Fruit fly (Drosophila melanogaster) whole organism, embryonic: ENCODE measurements around the gene CG14309.

Experiments used
- Antp ChIP-seq: fragments of 200-800 bp; sonication (Bioruptor generic); optimal IDR thresholded peaks from 3 replicates; lab custom pipeline; 2016; ENCODE audit warnings: missing biosample characterization, missing genetic modification characterization
- Atf3 ChIP-seq: fragments of 200-800 bp; sonication (Bioruptor generic); optimal IDR thresholded peaks from 3 replicates; lab custom pipeline; 2016; ENCODE audit warnings: missing biosample characterization, missing genetic modification characterization
- Bgb ChIP-seq: fragments of 200-800 bp; sonication (Bioruptor generic); IDR thresholded peaks from 2 replicates; pipeline ENCODE4 v1.3.6; 2022; ENCODE audit warnings: missing biosample characterization, missing genetic modification characterization; ENCODE audit not compliant: partially characterized antibody
- CG10979 ChIP-seq: fragments of 200-800 bp; sonication (Bioruptor generic); optimal IDR thresholded peaks from 2 replicates; lab custom pipeline; 2018; ENCODE audit warnings: missing biosample characterization, mild to moderate bottlenecking, missing genetic modification characterization, moderate library complexity
- CG11093 ChIP-seq: fragments of 200-800 bp; sonication (Bioruptor generic); IDR thresholded peaks from 3 replicates; pipeline ENCODE4 v1.3.6; 2022; ENCODE audit warnings: missing biosample characterization, missing genetic modification characterization
- CG11456 ChIP-seq: fragments of 200-800 bp; sonication (Bioruptor generic); IDR thresholded peaks from 3 replicates; pipeline ENCODE4 v1.3.6; 2022; ENCODE audit warnings: missing biosample characterization, missing genetic modification characterization
- CG11696 ChIP-seq: fragments of 200-800 bp; sonication (Bioruptor generic); IDR thresholded peaks from 2 replicates; pipeline ENCODE4 v1.3.6; 2022; ENCODE audit warnings: missing biosample characterization, missing genetic modification characterization
- CG13775 ChIP-seq: fragments of 200-800 bp; sonication (Bioruptor generic); optimal IDR thresholded peaks from 3 replicates; lab custom pipeline; 2017; ENCODE audit warnings: missing biosample characterization, mild to moderate bottlenecking, missing genetic modification characterization
- CG14667 ChIP-seq: fragments of 200-800 bp; sonication (Bioruptor generic); IDR thresholded peaks from 2 replicates; pipeline ENCODE4 v1.3.6; 2022; ENCODE audit warnings: missing biosample characterization, missing genetic modification characterization
- CG16815 ChIP-seq: fragments of 200-800 bp; sonication (Bioruptor generic); optimal IDR thresholded peaks from 3 replicates; lab custom pipeline; 2017; ENCODE audit warnings: missing biosample characterization, mild to moderate bottlenecking, missing genetic modification characterization
- CG17385 ChIP-seq: fragments of 200-800 bp; sonication (Bioruptor generic); optimal IDR thresholded peaks from 3 replicates; lab custom pipeline; 2018; ENCODE audit warnings: missing biosample characterization, mild to moderate bottlenecking, missing genetic modification characterization
- CG17829 ChIP-seq: fragments of 200-800 bp; optimal IDR thresholded peaks from 2 replicates; lab custom pipeline; 2019; ENCODE audit warnings: missing biosample characterization, mild to moderate bottlenecking, missing genetic modification characterization, moderate library complexity
- CG2129 ChIP-seq: fragments of 200-800 bp; sonication (Bioruptor generic); IDR thresholded peaks from 2 replicates; pipeline ENCODE4 v1.3.6; 2022; ENCODE audit warnings: missing biosample characterization, missing genetic modification characterization; ENCODE audit not compliant: partially characterized antibody
- CG6689 ChIP-seq: fragments of 200-800 bp; sonication (Bioruptor generic); IDR thresholded peaks from 2 replicates; pipeline ENCODE4 v1.3.6; 2022; ENCODE audit warnings: missing biosample characterization, missing genetic modification characterization
- CG7745 ChIP-seq: fragments of 200-800 bp; sonication (Bioruptor generic); optimal IDR thresholded peaks from 2 replicates; lab custom pipeline; 2018; ENCODE audit warnings: missing biosample characterization, mild to moderate bottlenecking, missing genetic modification characterization, moderate library complexity
- CG8765 ChIP-seq: fragments of 200-800 bp; sonication (Bioruptor generic); IDR thresholded peaks from 2 replicates; pipeline ENCODE4 v1.3.6; 2022; ENCODE audit warnings: missing biosample characterization, missing genetic modification characterization
- CG9215 ChIP-seq: fragments of 200-800 bp; sonication (Bioruptor generic); IDR thresholded peaks from 2 replicates; pipeline ENCODE4 v1.3.6; 2022; ENCODE audit warnings: missing biosample characterization, missing genetic modification characterization
- CHES-1-like ChIP-seq: fragments of 200-800 bp; sonication (Bioruptor generic); optimal IDR thresholded peaks from 2 replicates; lab custom pipeline; 2016; ENCODE audit warnings: missing biosample characterization, missing genetic modification characterization
- Deaf1 ChIP-seq: fragments of 200-800 bp; optimal IDR thresholded peaks from 3 replicates; lab custom pipeline; 2019; ENCODE audit warnings: missing biosample characterization, mild to moderate bottlenecking, missing genetic modification characterization, moderate library complexity
- Dek ChIP-seq: fragments of 200-800 bp; sonication (Bioruptor generic); optimal IDR thresholded peaks from 3 replicates; lab custom pipeline; 2019; ENCODE audit warnings: missing biosample characterization, mild to moderate bottlenecking, missing genetic modification characterization, moderate library complexity
- Elba2 ChIP-seq: fragments of 200-800 bp; sonication (Bioruptor generic); optimal IDR thresholded peaks from 3 replicates; lab custom pipeline; 2016; ENCODE audit warnings: missing biosample characterization, missing genetic modification characterization
- H2.0 ChIP-seq: fragments of 200-800 bp; sonication (Bioruptor generic); IDR thresholded peaks from 2 replicates; pipeline ENCODE4 v1.3.6; 2022; ENCODE audit warnings: missing biosample characterization, missing genetic modification characterization
- Jarid2 ChIP-seq: fragments of 200-800 bp; sonication (Bioruptor generic); optimal IDR thresholded peaks from 3 replicates; lab custom pipeline; 2017; ENCODE audit warnings: mild to moderate bottlenecking, missing biosample characterization, missing genetic modification reagents, missing genetic modification characterization
- MTF-1 ChIP-seq: fragments of 200-800 bp; sonication (Bioruptor generic); optimal IDR thresholded peaks from 2 replicates; lab custom pipeline; 2018; ENCODE audit warnings: missing biosample characterization, mild to moderate bottlenecking, missing genetic modification characterization, borderline replicate concordance
- Max ChIP-seq: fragments of 200-800 bp; sonication (Bioruptor generic); optimal IDR thresholded peaks from 2 replicates; lab custom pipeline; 2016; ENCODE audit warnings: missing biosample characterization, mild to moderate bottlenecking, missing genetic modification characterization
- Nf-YB ChIP-seq: fragments of 200-800 bp; sonication (Bioruptor generic); optimal IDR thresholded peaks from 3 replicates; lab custom pipeline; 2019; ENCODE audit warnings: missing biosample characterization, mild to moderate bottlenecking, missing genetic modification characterization, moderate library complexity
- Sry-δ ChIP-seq: fragments of 200-800 bp; sonication (Bioruptor generic); optimal IDR thresholded peaks from 2 replicates; lab custom pipeline; 2016; ENCODE audit warnings: missing biosample characterization, missing genetic modification characterization
- YL-1 ChIP-seq: fragments of 200-800 bp; sonication (Bioruptor generic); optimal IDR thresholded peaks from 3 replicates; lab custom pipeline; 2017; ENCODE audit warnings: missing biosample characterization, mild to moderate bottlenecking, missing genetic modification characterization
- ac ChIP-seq: fragments of 200-800 bp; sonication (Bioruptor generic); optimal IDR thresholded peaks from 3 replicates; lab custom pipeline; 2017; ENCODE audit warnings: missing biosample characterization, mild to moderate bottlenecking, missing genetic modification characterization
- bbx ChIP-seq: fragments of 200-800 bp; sonication (Bioruptor generic); IDR thresholded peaks from 2 replicates; pipeline ENCODE4 v1.3.6; 2022; ENCODE audit warnings: missing biosample characterization, missing genetic modification characterization; ENCODE audit not compliant: partially characterized antibody
- bigmax ChIP-seq: fragments of 200-800 bp; sonication (Bioruptor generic); optimal IDR thresholded peaks from 2 replicates; lab custom pipeline; 2018; ENCODE audit warnings: missing biosample characterization, mild to moderate bottlenecking, missing genetic modification characterization
- bowl ChIP-seq: fragments of 200-800 bp; sonication (Bioruptor generic); IDR thresholded peaks from 2 replicates; pipeline ENCODE4 v1.3.6; 2022; ENCODE audit warnings: missing biosample characterization, missing genetic modification characterization
- corto ChIP-seq: fragments of 200-800 bp; sonication (Bioruptor generic); optimal IDR thresholded peaks from 2 replicates; lab custom pipeline; 2016; ENCODE audit warnings: missing biosample characterization, mild to moderate bottlenecking, missing genetic modification characterization, moderate library complexity
- da ChIP-seq: fragments of 200-800 bp; sonication (Bioruptor generic); optimal IDR thresholded peaks from 2 replicates; lab custom pipeline; 2016; ENCODE audit warnings: missing biosample characterization, missing genetic modification characterization
- danr ChIP-seq: fragments of 200-800 bp; sonication (Bioruptor generic); IDR thresholded peaks from 2 replicates; pipeline ENCODE4 v1.3.6; 2022; ENCODE audit warnings: missing biosample characterization, missing genetic modification characterization
- fru ChIP-seq: fragments of >200 bp; optimal IDR thresholded peaks from 2 replicates; lab custom pipeline; 2017
- gro ChIP-seq: fragments of 200-800 bp; sonication (Bioruptor generic); optimal IDR thresholded peaks from 2 replicates; lab custom pipeline; 2016; ENCODE audit warnings: missing biosample characterization, missing genetic modification characterization
- her ChIP-seq: fragments of 200-800 bp; sonication (Bioruptor generic); optimal IDR thresholded peaks from 2 replicates; lab custom pipeline; 2016; ENCODE audit warnings: missing biosample characterization, missing genetic modification characterization
- hkb ChIP-seq, 2 experiments: fragments of 200-800 bp in 1 of 2; fragments of >200 bp in 1 of 2; sonication (Bioruptor generic) in 1 of 2; IDR thresholded peaks in 1 of 2; optimal IDR thresholded peaks in 1 of 2; 2 replicates each; pipeline versions ENCODE4 v1.3.6 to Lab custom; 2017 to 2022; ENCODE audit warnings: missing biosample characterization in 1 of 2, missing genetic modification characterization in 1 of 2
- jumu ChIP-seq: fragments of 200-800 bp; sonication (Bioruptor generic); optimal IDR thresholded peaks from 3 replicates; lab custom pipeline; 2016; ENCODE audit warnings: missing biosample characterization, missing genetic modification characterization
- lbe ChIP-seq: fragments of 200-800 bp; sonication (Bioruptor generic); optimal IDR thresholded peaks from 2 replicates; lab custom pipeline; 2016; ENCODE audit warnings: missing biosample characterization, mild to moderate bottlenecking, missing genetic modification characterization
- nau ChIP-seq: fragments of 200-800 bp; sonication (Bioruptor generic); optimal IDR thresholded peaks from 3 replicates; lab custom pipeline; 2017; ENCODE audit warnings: missing biosample characterization, mild to moderate bottlenecking, missing genetic modification characterization, missing genetic modification reagents
- odd ChIP-seq: fragments of 200-800 bp; sonication (Bioruptor generic); optimal IDR thresholded peaks from 2 replicates; lab custom pipeline; 2017; ENCODE audit warnings: missing biosample characterization, mild to moderate bottlenecking, missing genetic modification characterization
- pb ChIP-seq: fragments of 200-800 bp; sonication (Bioruptor generic); optimal IDR thresholded peaks from 3 replicates; lab custom pipeline; 2016; ENCODE audit warnings: missing biosample characterization, missing genetic modification characterization
- pfk ChIP-seq: fragments of 200-800 bp; sonication (Bioruptor generic); optimal IDR thresholded peaks from 2 replicates; lab custom pipeline; 2018; ENCODE audit warnings: missing biosample characterization, mild to moderate bottlenecking, missing genetic modification characterization, moderate library complexity
- tap ChIP-seq: fragments of 200-800 bp; optimal IDR thresholded peaks from 3 replicates; lab custom pipeline; 2019; ENCODE audit warnings: missing biosample characterization, mild to moderate bottlenecking, missing genetic modification characterization, moderate library complexity
- tx ChIP-seq: fragments of 200-800 bp; sonication (Bioruptor generic); optimal IDR thresholded peaks from 2 replicates; lab custom pipeline; 2016; ENCODE audit warnings: missing biosample characterization, missing genetic modification characterization
- vvl ChIP-seq: fragments of 200-800 bp; sonication (Bioruptor generic); IDR thresholded peaks from 2 replicates; pipeline ENCODE4 v1.3.6; 2022; ENCODE audit warnings: missing biosample characterization, missing genetic modification characterization

The CG14309 gene

DNA sequence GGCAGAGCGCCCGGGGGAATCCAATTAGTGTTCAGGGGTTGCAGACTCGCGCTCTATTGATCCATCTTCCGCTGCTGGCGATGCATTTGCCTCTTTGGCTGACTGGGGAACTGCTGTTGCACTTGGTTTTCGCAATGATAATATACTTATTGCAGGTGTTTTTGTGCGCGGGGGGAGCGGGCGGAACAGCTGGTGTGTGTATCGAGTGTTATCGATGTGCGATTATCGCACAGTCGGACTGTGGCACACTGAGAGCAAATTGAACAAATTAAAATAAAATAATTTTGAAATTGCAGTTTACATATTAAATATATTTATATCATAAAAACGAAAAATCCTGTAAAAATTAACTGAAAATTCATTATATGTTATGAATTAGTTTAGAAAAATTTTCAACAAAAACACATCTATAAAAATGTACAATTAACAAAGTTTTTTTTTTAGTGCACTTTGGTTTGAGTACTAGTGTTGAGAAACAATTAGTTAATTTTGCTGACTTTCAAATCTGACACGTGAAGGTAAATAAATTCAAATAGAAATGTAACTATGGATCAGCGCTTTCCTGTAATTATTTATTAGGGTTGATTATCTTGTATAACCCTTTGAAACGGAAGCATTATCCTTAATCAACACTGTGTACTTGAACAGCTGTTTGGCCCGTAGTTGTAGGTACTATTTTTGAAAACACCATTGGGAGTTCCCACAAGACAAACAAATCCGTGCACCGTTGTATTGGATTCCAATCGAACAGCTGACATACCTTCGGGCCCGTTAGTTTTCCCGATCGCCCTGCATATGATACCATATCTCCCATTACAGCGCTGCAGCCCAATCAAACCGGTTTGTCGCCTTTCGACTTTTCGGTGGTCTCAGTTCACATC is 17.9 kb upstream of the CG14309 start, which contains the start of the genes Wdr37 and koko (continued):
- peak; percentile 91 for TF ChIP-seq bowl (GFP tag; lab: Robert Waterston, UW)
- TF ChIP-seq jumu, result peak; percentile 55
- no peak for TF ChIP-seq hkb (optimal IDR thresholded peaks at IDR 0.05; lab: Kevin White, UChicago)
- TF ChIP-seq hkb (GFP tag; IDR thresholded peaks at IDR 0.05; lab: Robert Waterston, UW), result peak; percentile 97
- TF ChIP-seq CG2129 (GFP tag; lab: Robert Waterston, UW), result no peak
- peak; percentile 63 for TF ChIP-seq Jarid2 (GFP tag; lab: Kevin White, UChicago)
- no peak for TF ChIP-seq pfk (GFP tag; lab: Kevin White, UChicago)
- peak; percentile 75 for TF ChIP-seq Atf3 (GFP tag; lab: Kevin White, UChicago)
- TF ChIP-seq CG10979 (tag; lab: Kevin White, UChicago), result peak; percentile 98
- TF ChIP-seq MTF-1, result peak; percentile 69
- peak; percentile 98 for TF ChIP-seq CG17829 (tag; lab: Kevin White, UChicago)
- TF ChIP-seq bigmax (GFP tag; lab: Kevin White, UChicago), result no peak
- TF ChIP-seq CG6689 (GFP tag; lab: Robert Waterston, UW), result peak; percentile 99
- TF ChIP-seq da (GFP tag; lab: Kevin White, UChicago), result no peak
- peak; percentile 31 for TF ChIP-seq CG7745 (tag; lab: Kevin White, UChicago)
- peak; percentile 72 for TF ChIP-seq YL-1
- peak; percentile 97 for TF ChIP-seq CG9215 (GFP tag; lab: Robert Waterston, UW)
- peak; percentile 99 for TF ChIP-seq CG14667
- peak; percentile 97 for TF ChIP-seq Dek (tag; lab: Kevin White, UChicago)
- peak; percentile 65 for TF ChIP-seq ac (GFP tag; lab: Kevin White, UChicago)
- peak; percentile 70 for TF ChIP-seq CHES-1-like (GFP tag; lab: Kevin White, UChicago)
- peak; percentile 95 for TF ChIP-seq CG11093 (GFP tag; lab: Robert Waterston, UW)
- TF ChIP-seq Max (GFP tag; lab: Kevin White, UChicago), result peak; percentile 92
- peak; percentile 51 for TF ChIP-seq Sry-δ (GFP tag; lab: Kevin White, UChicago)
- peak; percentile 88 for TF ChIP-seq odd
- peak; percentile 96 for TF ChIP-seq CG11456 (GFP tag; lab: Robert Waterston, UW)
- TF ChIP-seq CG13775 (GFP tag; lab: Kevin White, UChicago), result peak; percentile 98
- no peak for TF ChIP-seq fru (lab: Kevin White, UChicago)
- peak; percentile 44 for TF ChIP-seq her
- peak; percentile 99 for TF ChIP-seq vvl (GFP tag; lab: Robert Waterston, UW)
- TF ChIP-seq CG17385 (GFP tag; lab: Kevin White, UChicago), result peak; percentile 94
- TF ChIP-seq danr (GFP tag; lab: Robert Waterston, UW), result peak; percentile 94
- TF ChIP-seq tap, result peak; percentile 94
- TF ChIP-seq Deaf1, result peak; percentile 82
- TF ChIP-seq Antp (GFP tag; lab: Kevin White, UChicago), result peak; percentile 81
- peak; percentile 49 for TF ChIP-seq gro (GFP tag; lab: Kevin White, UChicago)
- TF ChIP-seq tx (GFP tag; lab: Kevin White, UChicago), result peak; percentile 74
- TF ChIP-seq H2.0 (GFP tag; lab: Robert Waterston, UW), result peak; percentile 96
- peak; percentile 96 for TF ChIP-seq CG16815 (GFP tag; lab: Kevin White, UChicago)
- peak; percentile 52; the same call in 1 of the 2 replicates for TF ChIP-seq bbx (GFP tag; lab: Robert Waterston, UW)
- TF ChIP-seq CG11696 (GFP tag; lab: Robert Waterston, UW), result peak; percentile 93
- peak; percentile 79 for TF ChIP-seq corto (GFP tag; lab: Kevin White, UChicago)
- TF ChIP-seq nau, result peak; percentile 83
- peak; percentile 16 for TF ChIP-seq pb
- peak; percentile 86 for TF ChIP-seq Nf-YB (GFP tag; lab: Kevin White, UChicago)
- TF ChIP-seq Bgb (GFP tag; lab: Robert Waterston, UW), result 0 out of 2 replicates have a peak, but pooled peaks have one; percentile 7
- peak; percentile 90 for TF ChIP-seq CG8765 (GFP tag; lab: Robert Waterston, UW)
- peak; percentile 92 for TF ChIP-seq Elba2 (GFP tag; lab: Kevin White, UChicago)
- TF ChIP-seq lbe (GFP tag; lab: Kevin White, UChicago), result peak; percentile 85
